Fruit fly (Drosophila melanogaster) whole organism, embryonic: ENCODE data around the gene ND-30.

ENCODE experiments used
- B-H2 ChIP-seq: fragments of 200-800 bp; sonication (Bioruptor generic); optimal IDR thresholded peaks from 2 replicates; lab custom pipeline; 2018; ENCODE audit warnings: missing biosample characterization, mild to moderate bottlenecking, missing genetic modification characterization
- Blimp-1 ChIP-seq: fragments of 200-800 bp; sonication (Bioruptor generic); optimal IDR thresholded peaks from 3 replicates; lab custom pipeline; 2018; ENCODE audit warnings: missing biosample characterization, missing genetic modification characterization, mild to moderate bottlenecking, moderate library complexity, missing genetic modification reagents
- CG10147 ChIP-seq: fragments of 200-800 bp; sonication (Bioruptor generic); optimal IDR thresholded peaks from 2 replicates; lab custom pipeline; 2019; ENCODE audit warnings: missing biosample characterization, mild to moderate bottlenecking, missing genetic modification characterization, moderate library complexity
- CG11723 ChIP-seq: fragments of 200-800 bp; sonication (Bioruptor generic); optimal IDR thresholded peaks from 2 replicates; lab custom pipeline; 2017; ENCODE audit warnings: missing biosample characterization, mild to moderate bottlenecking, missing genetic modification characterization
- CG1233 ChIP-seq: fragments of 200-800 bp; sonication (Bioruptor generic); optimal IDR thresholded peaks from 4 replicates; lab custom pipeline; 2018; ENCODE audit warnings: missing biosample characterization, mild to moderate bottlenecking, missing genetic modification characterization
- CG12942 ChIP-seq: fragments of 200-800 bp; sonication (Bioruptor generic); optimal IDR thresholded peaks from 3 replicates; lab custom pipeline; 2016; ENCODE audit warnings: missing biosample characterization, missing genetic modification characterization
- CG13123 ChIP-seq: fragments of 200-800 bp; sonication (Bioruptor generic); optimal IDR thresholded peaks from 2 replicates; lab custom pipeline; 2016; ENCODE audit warnings: missing biosample characterization, missing genetic modification characterization
- CG13424 ChIP-seq: fragments of 200-800 bp; sonication (Bioruptor generic); optimal IDR thresholded peaks from 2 replicates; lab custom pipeline; 2019; ENCODE audit warnings: missing biosample characterization, mild to moderate bottlenecking, missing genetic modification characterization, moderate library complexity
- CG13775 ChIP-seq: fragments of 200-800 bp; sonication (Bioruptor generic); optimal IDR thresholded peaks from 3 replicates; lab custom pipeline; 2017; ENCODE audit warnings: missing biosample characterization, mild to moderate bottlenecking, missing genetic modification characterization
- CG14965 ChIP-seq: fragments of 200-800 bp; sonication (Bioruptor generic); optimal IDR thresholded peaks from 2 replicates; lab custom pipeline; 2016; ENCODE audit warnings: missing biosample characterization, missing genetic modification characterization, borderline replicate concordance
- CG1603 ChIP-seq: fragments of 200-800 bp; sonication (Bioruptor generic); optimal IDR thresholded peaks from 2 replicates; lab custom pipeline; 2019; ENCODE audit warnings: missing biosample characterization, mild to moderate bottlenecking, missing genetic modification characterization, moderate library complexity
- CG16779 ChIP-seq: fragments of 200-800 bp; sonication (Bioruptor generic); IDR thresholded peaks from 2 replicates; pipeline ENCODE4 v1.3.6; 2022; ENCODE audit warnings: missing biosample characterization, missing genetic modification characterization
- CG16813 ChIP-seq: fragments of 200-800 bp; sonication (Bioruptor generic); IDR thresholded peaks from 3 replicates; pipeline ENCODE4 v1.3.6; 2022; ENCODE audit warnings: missing biosample characterization, missing genetic modification characterization; ENCODE audit not compliant: partially characterized antibody
- CG16815 ChIP-seq: fragments of 200-800 bp; sonication (Bioruptor generic); optimal IDR thresholded peaks from 3 replicates; lab custom pipeline; 2017; ENCODE audit warnings: missing biosample characterization, mild to moderate bottlenecking, missing genetic modification characterization
- CG17385 ChIP-seq: fragments of 200-800 bp; sonication (Bioruptor generic); optimal IDR thresholded peaks from 3 replicates; lab custom pipeline; 2018; ENCODE audit warnings: missing biosample characterization, mild to moderate bottlenecking, missing genetic modification characterization
- CG30020 ChIP-seq: fragments of 200-800 bp; optimal IDR thresholded peaks from 2 replicates; lab custom pipeline; 2019; ENCODE audit warnings: missing biosample characterization, mild to moderate bottlenecking, missing genetic modification characterization, moderate library complexity
- CG3407 ChIP-seq: fragments of 200-800 bp; sonication (Bioruptor generic); optimal IDR thresholded peaks from 2 replicates; lab custom pipeline; 2018; ENCODE audit warnings: missing biosample characterization, mild to moderate bottlenecking, missing genetic modification characterization
- CG34376 ChIP-seq: fragments of 200-800 bp; sonication (Bioruptor generic); optimal IDR thresholded peaks from 2 replicates; lab custom pipeline; 2018; ENCODE audit warnings: missing biosample characterization, mild to moderate bottlenecking, missing genetic modification characterization
- CG6175 ChIP-seq: fragments of 200-800 bp; sonication (Bioruptor generic); IDR thresholded peaks from 3 replicates; pipeline ENCODE4 v1.3.6; 2022; ENCODE audit warnings: missing biosample characterization, missing genetic modification characterization
- CG7556 ChIP-seq: fragments of 200-800 bp; sonication (Bioruptor generic); optimal IDR thresholded peaks from 2 replicates; lab custom pipeline; 2017; ENCODE audit warnings: missing biosample characterization, mild to moderate bottlenecking, missing genetic modification characterization
- CG7963 ChIP-seq: fragments of 200-800 bp; sonication (Bioruptor generic); IDR thresholded peaks from 3 replicates; pipeline ENCODE4 v1.3.6; 2022; ENCODE audit warnings: missing biosample characterization, missing genetic modification characterization; ENCODE audit not compliant: partially characterized antibody
- CG8944 ChIP-seq: fragments of 200-800 bp; sonication (Bioruptor generic); optimal IDR thresholded peaks from 3 replicates; lab custom pipeline; 2016; ENCODE audit warnings: missing biosample characterization, missing genetic modification characterization
- Doc2 ChIP-seq: fragments of 200-800 bp; sonication (Bioruptor generic); IDR thresholded peaks from 2 replicates; pipeline ENCODE4 v1.3.6; 2022; ENCODE audit warnings: missing biosample characterization, missing genetic modification characterization
- Ets97D ChIP-seq: fragments of 200-800 bp; sonication (Bioruptor generic); optimal IDR thresholded peaks from 3 replicates; lab custom pipeline; 2016; ENCODE audit warnings: missing biosample characterization, missing genetic modification characterization
- H2.0 ChIP-seq: fragments of 200-800 bp; sonication (Bioruptor generic); IDR thresholded peaks from 2 replicates; pipeline ENCODE4 v1.3.6; 2022; ENCODE audit warnings: missing biosample characterization, missing genetic modification characterization
- HLHmδ ChIP-seq: fragments of 200-800 bp; sonication (Bioruptor generic); optimal IDR thresholded peaks from 2 replicates; lab custom pipeline; 2018; ENCODE audit warnings: missing biosample characterization, mild to moderate bottlenecking, missing genetic modification characterization, moderate library complexity
- Hmx ChIP-seq: fragments of 200-800 bp; sonication (Bioruptor generic); optimal IDR thresholded peaks from 2 replicates; lab custom pipeline; 2016; ENCODE audit warnings: missing biosample characterization, missing genetic modification characterization
- Hr51 ChIP-seq, 2 experiments: fragments of 200-800 bp; sonication (Bioruptor generic); optimal IDR thresholded peaks; 2 replicates in 1 of 2; 3 replicates in 1 of 2; lab custom pipeline; 2016 to 2018; ENCODE audit warnings: missing biosample characterization in 2 of 2, missing genetic modification characterization in 2 of 2, mild to moderate bottlenecking in 1 of 2, moderate library complexity in 1 of 2
- Med ChIP-seq: fragments of 200-800 bp; sonication (Bioruptor generic); peaks from one replicate; lab custom pipeline; 2016; ENCODE audit warnings: missing biosample characterization, missing genetic modification characterization, mild to moderate bottlenecking, inconsistent platforms, moderate library complexity
- Oli ChIP-seq: fragments of 200-800 bp; sonication (Bioruptor generic); optimal IDR thresholded peaks from 2 replicates; lab custom pipeline; 2018; ENCODE audit warnings: missing biosample characterization, mild to moderate bottlenecking, missing genetic modification characterization, moderate library complexity
- Ravus ChIP-seq: fragments of 200-800 bp; sonication (Bioruptor generic); IDR thresholded peaks from 2 replicates; pipeline ENCODE4 v1.3.6; 2022; ENCODE audit warnings: missing biosample characterization, missing genetic modification characterization
- Sry-δ ChIP-seq: fragments of 200-800 bp; sonication (Bioruptor generic); optimal IDR thresholded peaks from 2 replicates; lab custom pipeline; 2016; ENCODE audit warnings: missing biosample characterization, missing genetic modification characterization
- Tbp ChIP-seq: fragments of >200 bp; optimal IDR thresholded peaks from 2 replicates; lab custom pipeline; 2018; ENCODE audit warnings: missing biosample characterization, missing genetic modification characterization
- Xrp1 ChIP-seq: fragments of 200-800 bp; sonication (Bioruptor generic); IDR thresholded peaks from 2 replicates; pipeline ENCODE4 v1.3.6; 2022; ENCODE audit warnings: missing biosample characterization, missing genetic modification characterization
- bowl ChIP-seq: fragments of 200-800 bp; sonication (Bioruptor generic); IDR thresholded peaks from 2 replicates; pipeline ENCODE4 v1.3.6; 2022; ENCODE audit warnings: missing biosample characterization, missing genetic modification characterization
- bsh ChIP-seq, 2 experiments: fragments of 200-800 bp; sonication (Bioruptor generic); optimal IDR thresholded peaks; 2 replicates each; lab custom pipeline; 2017 to 2018; ENCODE audit warnings: mild to moderate bottlenecking in 2 of 2, missing biosample characterization in 2 of 2, missing genetic modification characterization in 2 of 2, moderate library complexity in 1 of 2
- btn ChIP-seq: fragments of 200-800 bp; sonication (Bioruptor generic); optimal IDR thresholded peaks from 2 replicates; lab custom pipeline; 2016; ENCODE audit warnings: missing biosample characterization, missing genetic modification characterization
- cad ChIP-seq: fragments of >200 bp; optimal IDR thresholded peaks from 2 replicates; lab custom pipeline; 2017; ENCODE audit warnings: missing biosample characterization, missing genetic modification characterization
- dimm ChIP-seq: fragments of 200-800 bp; sonication (Bioruptor generic); IDR thresholded peaks from 2 replicates; pipeline ENCODE4 v1.3.6; 2022; ENCODE audit warnings: missing biosample characterization, missing genetic modification characterization
- dpn ChIP-seq, 2 experiments: fragments of 200-800 bp; sonication (Bioruptor generic); optimal IDR thresholded peaks; 3 replicates each; lab custom pipeline; 2016; ENCODE audit warnings: missing biosample characterization in 2 of 2, missing genetic modification characterization in 2 of 2
- fd102C ChIP-seq: fragments of 200-800 bp; sonication (Bioruptor generic); optimal IDR thresholded peaks from 2 replicates; lab custom pipeline; 2018; ENCODE audit warnings: missing biosample characterization, mild to moderate bottlenecking, missing genetic modification characterization, moderate library complexity
- hkb ChIP-seq, 2 experiments: fragments of 200-800 bp in 1 of 2; fragments of >200 bp in 1 of 2; sonication (Bioruptor generic) in 1 of 2; IDR thresholded peaks in 1 of 2; optimal IDR thresholded peaks in 1 of 2; 2 replicates each; pipeline versions ENCODE4 v1.3.6 to Lab custom; 2017 to 2022; ENCODE audit warnings: missing biosample characterization in 1 of 2, missing genetic modification characterization in 1 of 2
- nmo ChIP-seq: fragments of 200-800 bp; sonication (Bioruptor generic); optimal IDR thresholded peaks from 2 replicates; lab custom pipeline; 2018; ENCODE audit warnings: missing biosample characterization, mild to moderate bottlenecking, missing genetic modification characterization, moderate library complexity
- psq ChIP-seq: fragments of 200-800 bp; sonication (Bioruptor generic); optimal IDR thresholded peaks from 2 replicates; lab custom pipeline; 2017; ENCODE audit warnings: missing biosample characterization, missing genetic modification characterization
- seq ChIP-seq: fragments of 200-800 bp; sonication (Bioruptor generic); IDR thresholded peaks from 2 replicates; pipeline ENCODE4 v1.3.6; 2022; ENCODE audit warnings: missing biosample characterization, missing genetic modification characterization
- slou ChIP-seq: fragments of 200-800 bp; sonication (Bioruptor generic); optimal IDR thresholded peaks from 3 replicates; lab custom pipeline; 2016; ENCODE audit warnings: missing biosample characterization, missing genetic modification characterization
- slp2 ChIP-seq: fragments of 200-800 bp; sonication (Bioruptor generic); optimal IDR thresholded peaks from 2 replicates; lab custom pipeline; 2016; ENCODE audit warnings: missing biosample characterization, missing genetic modification characterization
- so ChIP-seq: fragments of 200-800 bp; sonication (Bioruptor generic); IDR thresholded peaks from 3 replicates; pipeline ENCODE4 v1.3.6; 2022; ENCODE audit warnings: missing biosample characterization, missing genetic modification characterization
- tio ChIP-seq: fragments of 200-800 bp; sonication (Bioruptor generic); optimal IDR thresholded peaks from 2 replicates; lab custom pipeline; 2017; ENCODE audit warnings: missing biosample characterization, missing genetic modification characterization, inconsistent platforms
- zen ChIP-seq: fragments of 200-800 bp; sonication (Bioruptor generic); optimal IDR thresholded peaks from 3 replicates; lab custom pipeline; 2018; ENCODE audit warnings: missing biosample characterization, mild to moderate bottlenecking, missing genetic modification characterization, moderate library complexity

Gene ND-30

dm6 chr3L:3194059-3194458 is 34.7 kb upstream of the ND-30 start (continued):
- TF ChIP-seq Xrp1 (peak; percentile 97), CG13123 (GFP tag; lab: Kevin White, UChicago) (peak; percentile 81), CG1603 (tag; lab: Kevin White, UChicago) (peak; percentile 88), CG10147 (GFP tag; lab: Kevin White, UChicago) (peak; percentile 93), bsh (GFP tag; optimal IDR thresholded peaks at IDR 0.05; lab: Kevin White, UChicago) (peak; percentile 96 to 97), CG14965 (GFP tag; lab: Kevin White, UChicago) (no peak), hkb (optimal IDR thresholded peaks at IDR 0.05; lab: Kevin White, UChicago) (no peak), hkb (GFP tag; IDR thresholded peaks at IDR 0.05; lab: Robert Waterston, UW) (peak; percentile 97), Med (peak; percentile 91), Ravus (GFP tag; lab: Robert Waterston, UW) (peak; percentile 82), CG34376 (GFP tag; lab: Kevin White, UChicago) (peak; percentile 28), CG7963 (GFP tag; lab: Robert Waterston, UW) (no peak), Ets97D (peak; percentile 53), bowl (peak; percentile 83; the same call in 1 of the 2 replicates), Hmx (no peak), CG7556 (peak; percentile 92), CG13424 (tag; lab: Kevin White, UChicago) (peak; percentile 93), seq (GFP tag; lab: Robert Waterston, UW) (peak; percentile 95), CG30020 (tag; lab: Kevin White, UChicago) (peak; percentile 48), nmo (peak; percentile 96), fd102C (GFP tag; lab: Kevin White, UChicago) (peak; percentile 85), dimm (GFP tag; lab: Robert Waterston, UW) (peak; percentile 87), cad (no peak), CG8944 (GFP tag; lab: Kevin White, UChicago) (peak; percentile 31), zen (peak; percentile 97), Doc2 (GFP tag; lab: Robert Waterston, UW) (peak; percentile 73), tio (GFP tag; lab: Kevin White, UChicago) (peak; percentile 88), CG6175 (GFP tag; lab: Robert Waterston, UW) (peak; percentile 82), Hr51 (GFP tag; optimal IDR thresholded peaks at IDR 0.05; lab: Kevin White, UChicago) (peak; percentile 72 to 95), slp2 (peak; percentile 50), HLHmδ (GFP tag; lab: Kevin White, UChicago) (no peak), CG11723 (peak; percentile 83), CG3407 (peak; percentile 80), B-H2 (GFP tag; lab: Kevin White, UChicago) (peak; percentile 58), CG1233 (peak; percentile 88), CG12942 (peak; percentile 80), dpn (GFP tag; optimal IDR thresholded peaks at IDR 0.05; lab: Kevin White, UChicago) (peak; percentile 40 to 92), Tbp (GFP tag; lab: Kevin White, UChicago) (no peak), CG16779 (peak; percentile 84; the same call in 1 of the 2 replicates), H2.0 (GFP tag; lab: Robert Waterston, UW) (peak; percentile 90), Sry-δ (GFP tag; lab: Kevin White, UChicago) (peak; percentile 5), CG16813 (GFP tag; lab: Robert Waterston, UW) (no peak), btn (GFP tag; lab: Kevin White, UChicago) (no peak), Blimp-1 (GFP tag; lab: Kevin White, UChicago) (peak; percentile 90), CG13775 (peak; percentile 88), slou (GFP tag; lab: Kevin White, UChicago) (no peak), psq (GFP tag; lab: Kevin White, UChicago) (peak; percentile 75), CG17385 (GFP tag; lab: Kevin White, UChicago) (peak; percentile 92), so (GFP tag; lab: Robert Waterston, UW) (peak; percentile 93), Oli (peak; percentile 93), CG16815 (GFP tag; lab: Kevin White, UChicago) (peak; percentile 85)
